Worm (Caenorhabditis elegans) whole organism, midembryonic: ENCODE measurements around the gene W08F4.10.
A peak's percentile ranks its signal among the peaks of the same experiment; 100 is the strongest.

Source experiments
- T22C8.4 ChIP-seq: fragments of 200-800 bp; sonication (Bioruptor generic); IDR thresholded peaks from 2 replicates; pipeline ENCODE4 v1.3.6; 2022; ENCODE audit warnings: missing genetic modification characterization, missing compliant biosample characterization
- cog-1 ChIP-seq: sonication (generic microtip); optimal IDR thresholded peaks from 2 replicates; lab custom pipeline; 2016; ENCODE audit warnings: missing genetic modification characterization, missing compliant biosample characterization
- flt-1 ChIP-seq: fragments of 200-800 bp; sonication (Bioruptor generic); IDR thresholded peaks from 2 replicates; pipeline ENCODE4 v1.3.6; 2022; ENCODE audit warnings: missing genetic modification characterization, missing compliant biosample characterization
- klf-2 ChIP-seq: fragments of 200-800 bp; sonication (Bioruptor generic); conservative IDR thresholded peaks from 2 replicates; pipeline ENCODE4 v1.3.6; 2022; ENCODE audit warnings: missing genetic modification reagents, missing genetic modification characterization, missing compliant biosample characterization
- med-1 ChIP-seq: sonication (generic microtip); optimal IDR thresholded peaks from 2 replicates; lab custom pipeline; 2017; ENCODE audit warnings: missing genetic modification characterization, mild to moderate bottlenecking, missing compliant biosample characterization, antibody characterized with exemption, missing genetic modification reagents; ENCODE audit not compliant: insufficient read depth
- ref-1 ChIP-seq: fragments of 200-800 bp; sonication (Bioruptor generic); conservative IDR thresholded peaks from 2 replicates; pipeline ENCODE4 v1.3.6; 2022; ENCODE audit warnings: missing genetic modification reagents, missing genetic modification characterization, missing compliant biosample characterization
- tab-1 ChIP-seq: fragments of 200-800 bp; sonication (Bioruptor generic); IDR thresholded peaks from 2 replicates; pipeline ENCODE4 v1.3.6; 2022; ENCODE audit warnings: missing genetic modification characterization, missing compliant biosample characterization
- ztf-23 ChIP-seq: fragments of 200-800 bp; sonication (Bioruptor generic); IDR thresholded peaks from 2 replicates; pipeline ENCODE4 v1.3.6; 2022; ENCODE audit warnings: missing genetic modification reagents, missing genetic modification characterization, missing compliant biosample characterization
- ztf-29 ChIP-seq: fragments of 200-800 bp; sonication (Bioruptor generic); IDR thresholded peaks from 2 replicates; pipeline ENCODE4 v1.3.6; 2022; ENCODE audit warnings: missing genetic modification reagents, missing genetic modification characterization, missing compliant biosample characterization

The W08F4.10 gene

ce11 chrII:591110-591509 is at the start of gene W08F4.10:
TSS of gene W08F4.10 (minus strand) at chrII:591210.
- no peak for TF ChIP-seq T22C8.4 (GFP tag; lab: Robert Waterston, UW)

DNA sequence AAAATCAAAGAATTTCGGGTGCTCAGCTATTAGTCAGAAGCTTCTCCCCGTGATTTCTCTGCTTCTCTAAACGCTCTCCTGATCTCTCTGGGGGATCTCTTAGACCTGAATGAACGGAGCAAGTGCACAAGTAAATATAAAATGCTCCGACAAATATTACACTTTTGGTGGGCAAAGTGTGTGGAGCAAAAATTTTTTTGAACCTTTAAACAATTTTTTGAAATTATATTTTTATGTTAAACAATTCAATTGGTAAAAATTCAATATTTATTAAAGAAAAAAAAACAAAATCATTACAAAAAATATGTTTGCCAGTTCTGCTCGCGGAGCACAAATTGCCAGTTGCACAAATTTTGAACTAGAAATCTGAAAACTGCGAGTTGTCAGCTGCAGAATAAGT is 48.5 kb upstream of the W08F4.10 start, which contains the start of gene K07E8.6:
TSS of gene K07E8.6 (minus strand) at position 101 of the 400 bp plus-strand sequence.
- no peak for TF ChIP-seq T22C8.4 (GFP tag; lab: Robert Waterston, UW)
- no peak for TF ChIP-seq tab-1

- TF ChIP-seq ref-1 (GFP tag; lab: Robert Waterston, UW) (no peak), ztf-29 (GFP tag; lab: Robert Waterston, UW) (no peak)
Observed at ce11 chrII:633984-634383, 43.0 kb upstream of the W08F4.10 start, which contains the start of gene T04B8.1. TSS of gene T04B8.1 (plus strand) at chrII:634284.

ce11 chrII:632545-632944 is 41.5 kb upstream of the W08F4.10 start:
- TF ChIP-seq flt-1 (GFP tag; lab: Robert Waterston, UW) = peak; percentile 55; the same call in 1 of the 2 replicates

DNA sequence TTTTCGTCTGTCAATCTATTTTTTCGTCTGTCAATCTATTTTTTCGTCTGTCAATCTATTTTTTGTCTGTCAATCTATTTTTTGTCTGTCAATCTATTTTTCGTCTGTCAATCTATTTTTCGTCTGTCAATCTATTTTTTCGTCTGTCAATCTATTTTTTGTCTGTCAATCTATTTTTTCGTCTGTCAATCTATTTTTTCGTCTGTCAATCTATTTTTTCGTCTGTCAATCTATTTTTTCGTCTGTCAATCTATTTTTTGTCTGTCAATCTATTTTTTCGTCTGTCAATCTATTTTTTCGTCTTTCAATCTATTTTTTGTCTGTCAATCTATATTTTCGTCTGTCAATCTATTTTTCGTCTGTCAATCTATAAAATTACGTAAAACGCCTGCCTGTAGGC is 38.4 kb upstream of the W08F4.10 start:
- 0 out of 2 replicates have a peak, but pooled peaks have one; percentile 22 for TF ChIP-seq klf-2

ce11 chrII:627913-628312 is 36.9 kb upstream of the W08F4.10 start:
- TF ChIP-seq flt-1 (GFP tag; lab: Robert Waterston, UW) (no peak), ztf-23 (GFP tag; lab: Robert Waterston, UW) (no peak), cog-1 (tag; lab: Kevin White, UChicago) (no peak), tab-1 (no peak), ref-1 (GFP tag; lab: Robert Waterston, UW) (no peak), klf-2 (no peak), med-1 (no peak), ztf-29 (GFP tag; lab: Robert Waterston, UW) (no peak), T22C8.4 (GFP tag; lab: Robert Waterston, UW) (no peak)

ce11 chrII:627205-627604 is 36.2 kb upstream of the W08F4.10 start, which contains the start of gene arrd-1:
TSS of gene arrd-1 (plus strand) at chrII:627505.
- TF ChIP-seq flt-1 (GFP tag; lab: Robert Waterston, UW) (no peak), med-1 (no peak), ztf-23 (GFP tag; lab: Robert Waterston, UW) (no peak), ref-1 (GFP tag; lab: Robert Waterston, UW) (no peak)

DNA sequence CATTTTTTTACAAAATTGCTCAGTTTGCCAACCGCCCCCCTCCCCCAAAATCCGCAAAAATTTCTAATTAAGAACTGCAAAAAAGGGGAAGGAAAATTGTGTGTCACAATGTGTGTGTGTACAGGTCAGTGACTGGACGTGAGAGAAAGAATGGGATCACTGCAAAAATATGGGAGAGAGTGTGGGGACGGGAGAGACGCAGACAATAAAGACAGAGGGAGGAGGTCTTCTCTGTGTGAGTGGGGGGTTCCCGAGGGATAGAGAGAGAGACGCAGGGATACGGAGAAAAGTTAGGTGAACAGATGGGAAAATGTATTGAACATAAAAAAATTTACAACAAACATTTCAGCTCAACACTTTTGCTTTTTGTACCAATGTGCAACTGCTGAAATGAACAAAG is 34.9 kb upstream of the W08F4.10 start:
- TF ChIP-seq klf-2 = no peak
- no peak for TF ChIP-seq med-1
- no peak for TF ChIP-seq cog-1 (tag; lab: Kevin White, UChicago)
- TF ChIP-seq ztf-23 (GFP tag; lab: Robert Waterston, UW) = no peak
- TF ChIP-seq T22C8.4 (GFP tag; lab: Robert Waterston, UW) = no peak
- TF ChIP-seq flt-1 (GFP tag; lab: Robert Waterston, UW) = no peak
- no peak for TF ChIP-seq tab-1
- no peak for TF ChIP-seq ztf-29 (GFP tag; lab: Robert Waterston, UW)
- no peak for TF ChIP-seq ref-1 (GFP tag; lab: Robert Waterston, UW)

DNA sequence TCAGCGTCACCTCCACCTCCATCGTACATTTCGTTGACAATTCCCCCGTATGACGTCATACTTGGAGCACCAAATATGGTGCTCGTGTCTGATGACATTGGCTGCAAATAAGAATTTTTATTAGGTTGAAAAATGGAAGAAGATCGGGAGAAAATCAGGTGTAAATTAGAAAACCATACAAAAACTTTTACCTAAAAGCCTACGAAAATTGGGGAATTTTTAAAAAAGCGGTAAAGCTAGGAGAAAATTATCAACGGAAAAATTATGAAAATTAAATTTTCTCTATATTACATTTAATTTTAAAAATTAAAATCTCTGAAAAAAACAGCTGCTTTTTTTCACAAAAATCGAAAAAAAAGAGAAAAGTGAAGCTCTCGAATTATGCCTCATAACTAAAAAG is 33.4 kb upstream of the W08F4.10 start, which contains the start of gene T04B8.5:
TSS of gene T04B8.5 (minus strand) at position 101 of the 400 bp plus-strand sequence.
- TF ChIP-seq ztf-29 (GFP tag; lab: Robert Waterston, UW) = no peak
- TF ChIP-seq klf-2 = no peak
- TF ChIP-seq flt-1 (GFP tag; lab: Robert Waterston, UW) = no peak
- TF ChIP-seq ztf-23 (GFP tag; lab: Robert Waterston, UW) = no peak
- TF ChIP-seq med-1 = no peak
- no peak for TF ChIP-seq ref-1 (GFP tag; lab: Robert Waterston, UW)
- no peak for TF ChIP-seq tab-1
- no peak for TF ChIP-seq T22C8.4 (GFP tag; lab: Robert Waterston, UW)
- no peak for TF ChIP-seq cog-1 (tag; lab: Kevin White, UChicago)

ce11 chrII:622478-622877 is 31.5 kb upstream of the W08F4.10 start:
- TF ChIP-seq flt-1 (GFP tag; lab: Robert Waterston, UW) (0 out of 2 replicates have a peak, but pooled peaks have one; percentile 12), T22C8.4 (GFP tag; lab: Robert Waterston, UW) (no peak), klf-2 (no peak), ref-1 (GFP tag; lab: Robert Waterston, UW) (no peak), ztf-29 (GFP tag; lab: Robert Waterston, UW) (peak; percentile 37; the same call in 1 of the 2 replicates), med-1 (no peak), ztf-23 (GFP tag; lab: Robert Waterston, UW) (no peak), tab-1 (no peak), cog-1 (tag; lab: Kevin White, UChicago) (no peak)

DNA sequence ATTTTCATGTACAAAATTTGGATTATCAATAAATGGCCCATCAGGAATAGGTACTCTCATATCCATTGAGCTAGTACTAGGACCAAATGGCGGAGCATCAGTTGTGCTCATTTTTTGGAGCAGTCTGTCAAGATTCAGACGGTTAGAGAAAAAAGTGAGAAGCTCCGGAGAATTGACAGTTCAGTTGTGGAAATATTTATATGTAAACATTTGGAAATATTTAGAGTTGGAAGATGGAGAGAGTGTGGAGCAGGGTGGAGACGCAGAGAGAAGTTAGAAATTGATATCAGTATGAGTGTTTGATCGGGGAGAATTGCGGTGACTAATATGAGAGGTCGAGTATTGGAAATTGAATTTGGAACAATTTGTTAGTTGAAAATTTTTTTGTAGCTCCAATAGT is 30.1 kb upstream of the W08F4.10 start:
- no peak for TF ChIP-seq tab-1

DNA sequence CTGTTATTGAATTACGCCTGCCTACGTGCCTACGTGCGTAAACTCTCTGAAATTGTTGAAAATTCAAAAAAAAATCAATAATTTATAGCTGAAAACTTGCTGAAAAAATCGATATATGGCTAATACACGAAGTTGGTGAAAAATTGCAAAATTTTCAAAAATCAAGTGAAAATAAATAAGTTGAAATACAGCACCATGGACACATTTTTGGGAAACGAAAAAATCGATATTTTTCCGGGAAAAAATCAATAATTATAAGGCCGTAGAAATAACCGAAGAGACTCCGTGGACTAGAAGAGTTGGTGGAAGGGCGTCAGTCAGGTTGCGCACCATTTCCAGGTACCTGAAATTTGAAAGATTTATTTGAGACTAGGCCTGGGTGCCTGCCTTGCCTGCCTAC is 23.7 kb upstream of the W08F4.10 start:
- TF ChIP-seq cog-1 (tag; lab: Kevin White, UChicago) = no peak
- TF ChIP-seq T22C8.4 (GFP tag; lab: Robert Waterston, UW) = peak; percentile 77
